Worm (Caenorhabditis elegans) whole organism, L1 larva: ENCODE data around the gene R10E4.11.

Experiments used
- C34B4.2 ChIP-seq: sonication (generic microtip); optimal IDR thresholded peaks from 2 replicates; lab custom pipeline; 2017; ENCODE audit warnings: mild to moderate bottlenecking, missing genetic modification characterization, missing compliant biosample characterization
- F16B12.6 ChIP-seq: fragments of 150-350 bp; optimal IDR thresholded peaks from 2 replicates; lab custom pipeline; 2014; ENCODE audit warnings: missing biosample characterization, missing genetic modification characterization
- Y116A8C.19 ChIP-seq: sonication (generic microtip); optimal IDR thresholded peaks from 2 replicates; lab custom pipeline; 2016; ENCODE audit warnings: missing compliant biosample characterization, missing genetic modification characterization, borderline replicate concordance
- aly-2 ChIP-seq: fragments of 150-350 bp; optimal IDR thresholded peaks from 2 replicates; lab custom pipeline; 2014; ENCODE audit warnings: missing biosample characterization, missing genetic modification characterization
- blmp-1 ChIP-seq: fragments of 150-350 bp; optimal IDR thresholded peaks from 2 replicates; lab custom pipeline; 2014; ENCODE audit warnings: missing biosample characterization, missing genetic modification characterization
- ceh-63 ChIP-seq: fragments of 200-800 bp; sonication (Bioruptor generic); optimal IDR thresholded peaks from 2 replicates; lab custom pipeline; 2018; ENCODE audit warnings: mild to moderate bottlenecking, missing genetic modification characterization, missing compliant biosample characterization
- ceh-82 ChIP-seq, 3 experiments: fragments of 150-350 bp in 1 of 3; sonication (generic microtip) in 2 of 3; optimal IDR thresholded peaks; 2 replicates each; lab custom pipeline; 2014 to 2017; ENCODE audit warnings: missing biosample characterization in 3 of 3, missing genetic modification characterization in 3 of 3
- ceh-88 ChIP-seq: fragments of 200-800 bp; sonication (Bioruptor generic); IDR thresholded peaks from 2 replicates; pipeline ENCODE4 v1.3.6; 2022; ENCODE audit warnings: missing genetic modification characterization, missing compliant biosample characterization
- ces-1 ChIP-seq: fragments of 150-350 bp; optimal IDR thresholded peaks from 2 replicates; lab custom pipeline; 2014; ENCODE audit warnings: missing biosample characterization, missing genetic modification reagents, missing genetic modification characterization
- dpl-1 ChIP-seq, 3 experiments: fragments of 150-350 bp in 2 of 3; sonication (generic microtip) in 1 of 3; optimal IDR thresholded peaks; 2 replicates each; lab custom pipeline; 2014 to 2017; ENCODE audit warnings: missing biosample characterization in 3 of 3, missing genetic modification characterization in 3 of 3, missing genetic modification reagents in 3 of 3
- dsc-1 ChIP-seq: sonication (generic microtip); optimal IDR thresholded peaks from 2 replicates; lab custom pipeline; 2016; ENCODE audit warnings: mild to moderate bottlenecking, missing genetic modification characterization, missing compliant biosample characterization
- efl-1 ChIP-seq, 4 experiments: fragments of 150-350 bp; optimal IDR thresholded peaks in 3 of 4; peaks in 1 of 4; 1 replicate in 1 of 4; 2 replicates in 3 of 4; lab custom pipeline; 2014; ENCODE audit warnings: missing biosample characterization in 2 of 4, missing genetic modification characterization in 2 of 4, missing genetic modification reagents in 2 of 4
- efl-3 ChIP-seq: fragments of 200-800 bp; sonication (Bioruptor generic); optimal IDR thresholded peaks from 2 replicates; lab custom pipeline; 2018; ENCODE audit warnings: mild to moderate bottlenecking, missing genetic modification characterization, missing compliant biosample characterization
- egl-13 ChIP-seq: sonication (generic microtip); optimal IDR thresholded peaks from 2 replicates; lab custom pipeline; 2016; ENCODE audit warnings: missing genotype, missing genetic modification reagents, missing genetic modification characterization, missing compliant biosample characterization
- elt-3 ChIP-seq, 6 experiments: fragments of 150-350 bp in 1 of 6; sonication (generic microtip); optimal IDR thresholded peaks; 2 replicates each; lab custom pipeline; 2017 to 2018; ENCODE audit warnings: missing biosample characterization in 6 of 6, missing genetic modification characterization in 6 of 6, inconsistent platforms in 1 of 6
- hlh-4 ChIP-seq: sonication (generic microtip); optimal IDR thresholded peaks from 2 replicates; lab custom pipeline; 2016; ENCODE audit warnings: mild to moderate bottlenecking, missing genetic modification characterization, missing compliant biosample characterization
- hpl-2 ChIP-seq: fragments of 150-350 bp; optimal IDR thresholded peaks from 2 replicates; lab custom pipeline; 2014; ENCODE audit warnings: missing biosample characterization, missing genetic modification reagents, missing genetic modification characterization
- irx-1 ChIP-seq: sonication (generic microtip); optimal IDR thresholded peaks from 2 replicates; lab custom pipeline; 2016; ENCODE audit warnings: missing genetic modification characterization, missing compliant biosample characterization
- jun-1 ChIP-seq: fragments of 150-350 bp; optimal IDR thresholded peaks from 2 replicates; lab custom pipeline; 2014; ENCODE audit warnings: missing biosample characterization, missing genetic modification reagents, missing genetic modification characterization
- lin-14 ChIP-seq: fragments of 200-800 bp; sonication (Bioruptor generic); optimal IDR thresholded peaks from 2 replicates; lab custom pipeline; 2018; ENCODE audit warnings: mild to moderate bottlenecking, missing genetic modification characterization, moderate library complexity, missing compliant biosample characterization
- lin-35 ChIP-seq, 2 experiments: fragments of 150-350 bp; optimal IDR thresholded peaks; 2 replicates each; lab custom pipeline; 2014; ENCODE audit warnings: missing biosample characterization in 2 of 2, missing genetic modification characterization in 2 of 2, missing genetic modification reagents in 2 of 2
- lir-3 ChIP-seq: sonication (generic microtip); optimal IDR thresholded peaks from 2 replicates; lab custom pipeline; 2016; ENCODE audit warnings: mild to moderate bottlenecking, missing genetic modification characterization, moderate library complexity, missing compliant biosample characterization; ENCODE audit not compliant: poor library complexity
- lsy-2 ChIP-seq, 2 experiments: fragments of 150-350 bp; optimal IDR thresholded peaks; 2 replicates each; lab custom pipeline; 2014; ENCODE audit warnings: missing biosample characterization in 2 of 2, missing genetic modification characterization in 2 of 2
- mab-9 ChIP-seq: fragments of 200-800 bp; sonication (Bioruptor generic); IDR thresholded peaks from 2 replicates; pipeline ENCODE4 v1.3.6; 2022; ENCODE audit warnings: missing genetic modification reagents, missing genetic modification characterization, missing compliant biosample characterization
- mep-1 ChIP-seq: fragments of 150-350 bp; optimal IDR thresholded peaks from 2 replicates; lab custom pipeline; 2014; ENCODE audit warnings: missing biosample characterization, missing genetic modification characterization
- nhr-11 ChIP-seq: fragments of 150-350 bp; optimal IDR thresholded peaks from 2 replicates; lab custom pipeline; 2014; ENCODE audit warnings: missing biosample characterization, missing genetic modification characterization
- nhr-12 ChIP-seq: sonication (generic microtip); optimal IDR thresholded peaks from 2 replicates; lab custom pipeline; 2017; ENCODE audit warnings: missing biosample characterization, missing genetic modification characterization
- nhr-28 ChIP-seq: fragments of 150-350 bp; optimal IDR thresholded peaks from 2 replicates; lab custom pipeline; 2014; ENCODE audit warnings: missing biosample characterization, missing genetic modification characterization
- nhr-71 ChIP-seq: sonication (generic microtip); optimal IDR thresholded peaks from 2 replicates; lab custom pipeline; 2016; ENCODE audit warnings: mild to moderate bottlenecking, missing genetic modification characterization, moderate library complexity, missing compliant biosample characterization
- nhr-76 ChIP-seq: sonication (generic microtip); optimal IDR thresholded peaks from 2 replicates; lab custom pipeline; 2017; ENCODE audit warnings: missing biosample characterization, missing genetic modification characterization
- nhr-77 ChIP-seq: fragments of 150-350 bp; optimal IDR thresholded peaks from 2 replicates; lab custom pipeline; 2014; ENCODE audit warnings: missing biosample characterization, missing genetic modification characterization
- nhr-85 ChIP-seq: sonication (generic microtip); peaks from one replicate; lab custom pipeline; 2016; ENCODE audit warnings: missing genetic modification characterization, inconsistent platforms, missing compliant biosample characterization
- pqm-1 ChIP-seq: sonication (generic microtip); optimal IDR thresholded peaks from 3 replicates; lab custom pipeline; 2017; ENCODE audit warnings: missing biosample characterization, missing genetic modification characterization
- rnt-1 ChIP-seq: sonication (generic microtip); optimal IDR thresholded peaks from 2 replicates; lab custom pipeline; 2016; ENCODE audit warnings: mild to moderate bottlenecking, missing genetic modification characterization, moderate library complexity, missing compliant biosample characterization
- skn-1 ChIP-seq: fragments of 150-350 bp; optimal IDR thresholded peaks from 2 replicates; lab custom pipeline; 2014; ENCODE audit warnings: missing biosample characterization, missing genetic modification characterization
- snpc-4 ChIP-seq: fragments of 150-350 bp; optimal IDR thresholded peaks from 2 replicates; lab custom pipeline; 2014; ENCODE audit warnings: missing biosample characterization, missing genetic modification characterization
- swsn-7 ChIP-seq: sonication (generic microtip); optimal IDR thresholded peaks from 2 replicates; lab custom pipeline; 2016; ENCODE audit warnings: missing genetic modification characterization, missing compliant biosample characterization
- unc-30 ChIP-seq: sonication (generic microtip); optimal IDR thresholded peaks from 2 replicates; lab custom pipeline; 2017; ENCODE audit warnings: missing biosample characterization, missing genetic modification characterization
- unc-62 ChIP-seq: fragments of 150-350 bp; optimal IDR thresholded peaks from 2 replicates; lab custom pipeline; 2014; ENCODE audit warnings: missing biosample characterization, missing genetic modification reagents, missing genetic modification characterization
- zip-4 ChIP-seq: fragments of 200-800 bp; sonication (Bioruptor generic); optimal IDR thresholded peaks from 2 replicates; lab custom pipeline; 2018; ENCODE audit warnings: mild to moderate bottlenecking, missing genetic modification characterization, moderate library complexity, missing compliant biosample characterization
- ztf-4 ChIP-seq: fragments of 150-350 bp; optimal IDR thresholded peaks from 2 replicates; lab custom pipeline; 2014; ENCODE audit warnings: missing biosample characterization, missing genetic modification characterization

The R10E4.11 gene

ce11 chrIII:4280215-4281173 is 20.3 kb downstream of the R10E4.11 start, which contains the start of gene sup-26 (continued):
- TF ChIP-seq nhr-71 (tag; lab: Kevin White, UChicago) (peak; percentile 68), snpc-4 (tag; lab: Kevin White, UChicago) (no peak), nhr-11 (tag; lab: Kevin White, UChicago) (no peak)

- TF ChIP-seq efl-1 (optimal IDR thresholded peaks at IDR 0.05; lab: Kevin White, UChicago) (no peak), efl-1 (GFP tag; optimal IDR thresholded peaks at IDR 0.05 in 1 of 2; lab: Kevin White, UChicago) (peak in 1 of 2 experiments; percentile 92), F16B12.6 (no peak), nhr-77 (tag; lab: Kevin White, UChicago) (no peak), ceh-63 (GFP tag; lab: Kevin White, UChicago) (no peak)
- TF ChIP-seq, all 84 proteins: peak for 1
Measured at ce11 chrIII:4278203-4278602, 22.6 kb downstream of the R10E4.11 start.

- TF ChIP-seq lin-35 (GFP tag; optimal IDR thresholded peaks at IDR 0.05; lab: Kevin White, UChicago), result no peak
- TF ChIP-seq ztf-4 (tag; lab: Kevin White, UChicago), result no peak
- TF ChIP-seq hlh-4, result no peak
- no peak for TF ChIP-seq nhr-71 (tag; lab: Kevin White, UChicago)
- TF ChIP-seq rnt-1 (tag; lab: Kevin White, UChicago), result no peak
- TF ChIP-seq blmp-1 (tag; lab: Kevin White, UChicago), result no peak
- TF ChIP-seq zip-4 (GFP tag; lab: Kevin White, UChicago), result no peak
- TF ChIP-seq mab-9 (GFP tag; lab: Robert Waterston, UW), result no peak
- TF ChIP-seq ceh-82 (tag; optimal IDR thresholded peaks at IDR 0.05; lab: Kevin White, UChicago), result no peak
- TF ChIP-seq ceh-88 (GFP tag; lab: Robert Waterston, UW), result no peak
- no peak for TF ChIP-seq unc-62 (GFP tag; lab: Kevin White, UChicago)
- no peak for TF ChIP-seq nhr-85 (tag; lab: Kevin White, UChicago)
- no peak for TF ChIP-seq lin-14 (GFP tag; lab: Kevin White, UChicago)
- no peak for TF ChIP-seq pqm-1
- TF ChIP-seq lir-3 (tag; lab: Kevin White, UChicago), result no peak
- no peak for TF ChIP-seq aly-2
- no peak for TF ChIP-seq egl-13
- TF ChIP-seq unc-30 (tag; lab: Kevin White, UChicago), result no peak
- no peak for TF ChIP-seq ces-1 (GFP tag; lab: Kevin White, UChicago)
- TF ChIP-seq skn-1 (tag; lab: Kevin White, UChicago), result no peak
Measured at ce11 chrIII:4277762-4278161, 23.1 kb downstream of the R10E4.11 start.

DNA sequence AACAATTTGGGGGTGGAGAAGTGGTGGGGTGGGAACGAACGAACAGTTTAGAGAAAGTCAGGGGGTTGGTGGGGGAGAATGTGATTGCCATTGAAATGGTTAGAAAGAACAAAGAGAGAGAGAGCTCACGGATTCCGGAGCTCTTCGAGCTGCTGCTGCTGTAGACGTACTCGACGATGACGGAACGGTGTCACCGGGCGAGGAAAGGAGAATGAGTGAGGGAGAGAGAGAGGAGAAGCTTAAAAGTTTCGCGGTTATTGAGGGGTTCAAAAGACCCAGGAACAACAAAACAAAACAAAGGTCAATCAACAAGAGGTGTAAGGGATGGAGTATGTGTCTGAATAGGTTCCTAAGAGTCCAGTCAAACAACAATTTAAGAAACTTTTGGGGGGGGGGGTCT is 24.6 kb downstream of the R10E4.11 start:
- TF ChIP-seq lir-3 (tag; lab: Kevin White, UChicago) (no peak), hpl-2 (GFP tag; lab: Kevin White, UChicago) (no peak)

ce11 chrIII:4275704-4276103 is 25.1 kb downstream of the R10E4.11 start:
- TF ChIP-seq swsn-7 (no peak), unc-62 (GFP tag; lab: Kevin White, UChicago) (no peak), mep-1 (tag; lab: Kevin White, UChicago) (no peak), Y116A8C.19 (tag; lab: Kevin White, UChicago) (no peak), nhr-71 (tag; lab: Kevin White, UChicago) (no peak), efl-3 (GFP tag; lab: Kevin White, UChicago) (no peak), lsy-2 (tag; optimal IDR thresholded peaks at IDR 0.05; lab: Kevin White, UChicago) (peak in 1 of 2 experiments; percentile 14), nhr-85 (tag; lab: Kevin White, UChicago) (peak; percentile 31), elt-3 (tag; optimal IDR thresholded peaks at IDR 0.05; lab: Kevin White, UChicago) (no peak), nhr-28 (tag; lab: Kevin White, UChicago) (no peak), nhr-12 (tag; lab: Kevin White, UChicago) (no peak), lin-35 (GFP tag; optimal IDR thresholded peaks at IDR 0.05; lab: Kevin White, UChicago) (no peak), jun-1 (tag; lab: Kevin White, UChicago) (no peak), nhr-76 (tag; lab: Kevin White, UChicago) (no peak), hpl-2 (GFP tag; lab: Kevin White, UChicago) (no peak), zip-4 (GFP tag; lab: Kevin White, UChicago) (no peak), dsc-1 (tag; lab: Kevin White, UChicago) (no peak), irx-1 (tag; lab: Kevin White, UChicago) (no peak), C34B4.2 (tag; lab: Kevin White, UChicago) (no peak), blmp-1 (tag; lab: Kevin White, UChicago) (no peak), dpl-1 (GFP tag; optimal IDR thresholded peaks at IDR 0.05; lab: Kevin White, UChicago) (peak; percentile 14 to 55 (median 50)), rnt-1 (tag; lab: Kevin White, UChicago) (no peak), efl-1 (optimal IDR thresholded peaks at IDR 0.05; lab: Kevin White, UChicago) (peak in 1 of 2 experiments; percentile 38), efl-1 (GFP tag; optimal IDR thresholded peaks at IDR 0.05 in 1 of 2; lab: Kevin White, UChicago) (peak; percentile 54 to 96), mab-9 (GFP tag; lab: Robert Waterston, UW) (no peak)
